Fruit fly (Drosophila melanogaster): ENCODE results near the gene CG44362.

The CG44362 gene

DNA sequence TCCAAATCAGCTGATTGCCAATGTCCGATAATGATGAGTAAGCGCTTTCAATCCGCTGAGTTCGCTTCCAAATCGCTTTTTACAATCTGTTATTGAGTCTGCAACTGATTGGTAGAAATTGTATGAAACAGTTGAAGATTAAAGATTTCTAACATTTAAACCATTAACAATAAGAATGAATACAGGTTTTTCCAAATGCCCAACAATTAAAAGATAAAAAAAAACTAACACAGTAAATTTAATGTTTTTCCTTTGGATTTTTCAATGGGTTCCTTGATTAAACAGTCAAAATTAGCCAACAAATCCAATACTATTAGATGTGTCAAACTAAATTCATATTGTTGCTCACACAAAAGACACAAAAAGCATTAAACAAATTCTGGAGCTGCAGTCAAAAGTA lies 47.5 kb downstream of the CG44362 start, which contains the start of gene CG7557:
Gene CG7557 (plus strand): TSS at position 301 of the 400 bp plus-strand sequence.
- TF ChIP-seq Abd-B (GFP tag; optimal IDR thresholded peaks at IDR 0.05) (no peak), Myc (optimal IDR thresholded peaks at IDR 0.05) (no peak), dl (GFP tag; optimal IDR thresholded peaks at IDR 0.05; ENCODE audit: insufficient read depth in 1 of 2, partially characterized antibody in 2 of 2) (no peak), sv (GFP tag; optimal IDR thresholded peaks at IDR 0.05) (no peak), Dif (GFP tag; optimal IDR thresholded peaks at IDR 0.05; ENCODE audit: partially characterized antibody) (no peak), Hnf4 (GFP tag; optimal IDR thresholded peaks at IDR 0.05) (no peak), sage (GFP tag; optimal IDR thresholded peaks at IDR 0.05) (no peak), Sp1 (GFP tag; optimal IDR thresholded peaks at IDR 0.05) (no peak), ey (GFP tag; optimal IDR thresholded peaks at IDR 0.05) (no peak), br (GFP tag; optimal IDR thresholded peaks at IDR 0.05) (no peak), dmrt93B (GFP tag; optimal IDR thresholded peaks at IDR 0.05) (no peak), GATAd (GFP tag; optimal IDR thresholded peaks at IDR 0.05) (no peak), N (GFP tag; optimal IDR thresholded peaks at IDR 0.05) (no peak), psq (GFP tag; optimal IDR thresholded peaks at IDR 0.05) (no peak), pan (optimal IDR thresholded peaks at IDR 0.05) (no peak), Dfd (GFP tag; optimal IDR thresholded peaks at IDR 0.05) (no peak)

DNA sequence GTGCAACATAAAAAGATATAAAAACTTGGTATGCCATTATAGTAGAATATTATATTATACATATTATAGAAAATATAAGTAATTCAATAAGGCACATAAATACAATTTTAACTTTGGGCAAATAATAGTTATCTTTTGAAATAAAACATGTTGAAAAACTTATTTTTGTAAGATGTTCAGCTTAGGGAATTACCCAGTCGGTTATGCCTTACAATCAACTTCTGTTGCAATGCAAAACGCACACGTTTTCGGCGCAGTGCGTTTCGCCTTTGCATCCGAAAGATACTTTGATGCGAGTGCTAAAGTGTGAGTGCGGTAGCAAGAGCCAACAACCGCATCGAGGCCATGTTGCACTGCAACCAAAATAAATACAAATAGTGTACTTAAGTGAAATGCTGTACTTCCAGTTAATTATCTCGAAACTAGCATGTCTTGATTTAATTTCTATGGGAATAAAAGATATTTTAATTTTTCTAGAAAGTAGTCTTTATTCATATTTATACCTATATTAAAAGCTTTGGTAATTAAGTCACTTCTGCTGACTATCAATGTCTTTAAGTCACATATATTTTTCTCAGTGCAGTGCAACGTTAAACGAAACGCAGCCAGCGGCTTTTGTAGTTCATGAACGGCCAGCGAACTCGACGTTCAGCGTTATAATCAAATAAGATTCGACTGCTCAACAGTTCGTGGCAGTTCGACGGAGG lies 49.8 kb downstream of the CG44362 start:
- TF ChIP-seq sv (GFP tag; optimal IDR thresholded peaks at IDR 0.05): no peak
- peak; percentile 20 for TF ChIP-seq Hnf4 (GFP tag; optimal IDR thresholded peaks at IDR 0.05)
- TF ChIP-seq dsf (GFP tag; optimal IDR thresholded peaks at IDR 0.05; ENCODE audit: borderline replicate concordance): no peak
- TF ChIP-seq Abd-B (GFP tag; optimal IDR thresholded peaks at IDR 0.05): no peak
- peak; percentile 2 for TF ChIP-seq dmrt93B (GFP tag; optimal IDR thresholded peaks at IDR 0.05)
- TF ChIP-seq lola (GFP tag; optimal IDR thresholded peaks at IDR 0.05): no peak
- TF ChIP-seq CG9705 (GFP tag; optimal IDR thresholded peaks at IDR 0.05): peak; percentile 12
- peak in 1 of 2 experiments; percentile 53 for TF ChIP-seq foxo (GFP tag; optimal IDR thresholded peaks at IDR 0.05)
- no peak for TF ChIP-seq Mio (GFP tag; optimal IDR thresholded peaks at IDR 0.05)
- no peak for TF ChIP-seq N (GFP tag; optimal IDR thresholded peaks at IDR 0.05)
- TF ChIP-seq Sp1 (GFP tag; optimal IDR thresholded peaks at IDR 0.05): peak; percentile 35
- peak; percentile 24 for TF ChIP-seq rgr (GFP tag; optimal IDR thresholded peaks at IDR 0.05)
- no peak for TF ChIP-seq brk (GFP tag; optimal IDR thresholded peaks at IDR 0.05)
- peak; percentile 44 for TF ChIP-seq ey (GFP tag; optimal IDR thresholded peaks at IDR 0.05)
- no peak for TF ChIP-seq jim (GFP tag; optimal IDR thresholded peaks at IDR 0.05)
- TF ChIP-seq CG32264 (GFP tag; optimal IDR thresholded peaks at IDR 0.05): no peak
- TF ChIP-seq Jra (GFP tag; optimal IDR thresholded peaks at IDR 0.05): no peak
- TF ChIP-seq Hr83 (GFP tag; optimal IDR thresholded peaks at IDR 0.05; ENCODE audit: poor library complexity, severe bottlenecking): no peak
- TF ChIP-seq Vsx2 (GFP tag; optimal IDR thresholded peaks at IDR 0.05; ENCODE audit: partially characterized antibody): no peak
- TF ChIP-seq h (GFP tag; optimal IDR thresholded peaks at IDR 0.05): peak; percentile 72
- peak; percentile 66 for TF ChIP-seq br (GFP tag; optimal IDR thresholded peaks at IDR 0.05)
- TF ChIP-seq Myc (optimal IDR thresholded peaks at IDR 0.05): no peak
- TF ChIP-seq sage (GFP tag; optimal IDR thresholded peaks at IDR 0.05): no peak
- no peak for TF ChIP-seq CrebA (GFP tag; optimal IDR thresholded peaks at IDR 0.05; ENCODE audit: borderline replicate concordance)
- TF ChIP-seq Dfd (GFP tag; optimal IDR thresholded peaks at IDR 0.05): no peak
- no peak for TF ChIP-seq psq (GFP tag; optimal IDR thresholded peaks at IDR 0.05)
- TF ChIP-seq HLH106 (tag; optimal IDR thresholded peaks at IDR 0.05): peak; percentile 71
- TF ChIP-seq fru (GFP tag; optimal IDR thresholded peaks at IDR 0.05): peak; percentile 77
- TF ChIP-seq OdsH (GFP tag; optimal IDR thresholded peaks at IDR 0.05): peak; percentile 6
- no peak for TF ChIP-seq Hr78 (GFP tag; optimal IDR thresholded peaks at IDR 0.05)
- no peak for TF ChIP-seq GATAd (GFP tag; optimal IDR thresholded peaks at IDR 0.05)
- no peak for TF ChIP-seq usp (GFP tag; optimal IDR thresholded peaks at IDR 0.05)
- TF ChIP-seq woc (GFP tag; optimal IDR thresholded peaks at IDR 0.05): peak; percentile 52

Data from whole organism, wandering third instar larva.